Worm (Caenorhabditis elegans): ENCODE data around the gene srh-308.

DNA sequence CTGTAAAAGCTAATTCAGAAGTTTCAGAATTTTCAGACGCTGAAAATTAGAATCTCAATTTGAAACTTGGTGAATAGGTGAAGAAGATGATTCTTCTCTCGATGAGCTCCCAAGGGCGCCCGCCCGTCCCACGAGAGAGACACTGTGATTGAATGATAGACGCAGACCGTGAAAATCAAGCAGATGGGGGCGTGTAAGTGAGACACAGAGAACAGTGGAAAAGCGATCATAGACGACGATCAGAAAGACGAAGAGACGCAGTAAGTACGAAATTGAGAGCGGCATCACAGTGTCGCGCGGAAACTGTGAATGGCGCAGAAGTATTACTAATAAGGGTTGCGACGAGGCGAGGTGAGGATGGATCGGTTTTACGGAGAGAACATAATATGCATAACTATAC is 15.0 kb downstream of the srh-308 start:
- no peak for TF ChIP-seq snpc-4 (tag; optimal IDR thresholded peaks at IDR 0.05)
- TF ChIP-seq lin-39 (tag; optimal IDR thresholded peaks at IDR 0.05), result no peak
- no peak for TF ChIP-seq nhr-11 (tag; optimal IDR thresholded peaks at IDR 0.05)
- TF ChIP-seq unc-55 (GFP tag; optimal IDR thresholded peaks at IDR 0.05), result no peak
- peak; percentile 28 for TF ChIP-seq fos-1 (tag; optimal IDR thresholded peaks at IDR 0.05)
- no peak for TF ChIP-seq unc-39 (tag; optimal IDR thresholded peaks at IDR 0.05)
- TF ChIP-seq skn-1 (tag; optimal IDR thresholded peaks at IDR 0.05), result no peak
- no peak for TF ChIP-seq R02D3.7 (tag; optimal IDR thresholded peaks at IDR 0.05)
